Fruit fly (Drosophila melanogaster): ENCODE data around the gene CG14629.

The CG14629 gene

DNA sequence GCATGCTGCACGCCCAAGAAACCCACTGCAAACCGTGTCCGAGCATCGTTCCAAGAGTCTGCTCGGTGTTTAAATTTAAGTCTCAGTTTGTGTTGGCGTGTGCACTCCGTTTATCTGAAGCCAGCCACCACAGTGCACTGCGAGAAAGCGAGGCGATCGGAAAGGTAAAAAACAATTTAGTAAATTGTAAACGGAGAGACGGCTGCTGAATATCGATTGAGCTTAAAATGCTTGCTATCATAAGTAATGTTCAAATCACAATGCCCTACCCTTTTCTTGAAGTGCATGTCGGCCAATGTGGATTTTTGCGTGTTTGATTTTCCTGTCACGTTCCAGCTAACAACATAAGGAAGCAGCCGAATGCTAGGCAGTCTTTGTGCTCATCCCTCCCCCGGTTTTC is 31.8 kb downstream of the CG14629 start (continued):
- peak; percentile 33 for TF ChIP-seq CG12769 (tag; optimal IDR thresholded peaks at IDR 0.05)
- peak; percentile 16 for TF ChIP-seq Oli (tag; optimal IDR thresholded peaks at IDR 0.05)
- TF ChIP-seq disco-r (GFP tag; optimal IDR thresholded peaks at IDR 0.05): no peak
- no peak for TF ChIP-seq CG10267 (tag; optimal IDR thresholded peaks at IDR 0.05)
- TF ChIP-seq Chrac-16 (GFP tag; optimal IDR thresholded peaks at IDR 0.05): peak; percentile 20
- TF ChIP-seq CG1602 (GFP tag; optimal IDR thresholded peaks at IDR 0.05): no peak
- TF ChIP-seq sug (tag; optimal IDR thresholded peaks at IDR 0.05): no peak
- TF ChIP-seq CG31388 (GFP tag; optimal IDR thresholded peaks at IDR 0.05): no peak
- TF ChIP-seq HLHmδ (GFP tag; optimal IDR thresholded peaks at IDR 0.05): no peak
- TF ChIP-seq ara (GFP tag; IDR thresholded peaks at IDR 0.05): 0 out of 2 replicates have a peak, but pooled peaks have one; percentile 28
- TF ChIP-seq pita (GFP tag; optimal IDR thresholded peaks at IDR 0.05): no peak
- no peak for TF ChIP-seq CoRest (tag; optimal IDR thresholded peaks at IDR 0.05)
- peak; percentile 44 for TF ChIP-seq Sox102F (GFP tag; optimal IDR thresholded peaks at IDR 0.05)
- TF ChIP-seq Rx (GFP tag; IDR thresholded peaks at IDR 0.05): 0 out of 2 replicates have a peak, but pooled peaks have one; percentile 39
- no peak for TF ChIP-seq bigmax (GFP tag; optimal IDR thresholded peaks at IDR 0.05)
- TF ChIP-seq CG11560 (tag; IDR thresholded peaks at IDR 0.05): no peak
- no peak for TF ChIP-seq Kr (GFP tag; optimal IDR thresholded peaks at IDR 0.05)
- TF ChIP-seq CG18011 (GFP tag; optimal IDR thresholded peaks at IDR 0.05): no peak
- no peak for TF ChIP-seq CG15696 (tag; optimal IDR thresholded peaks at IDR 0.05)
- TF ChIP-seq CG6683 (GFP tag; optimal IDR thresholded peaks at IDR 0.05): no peak
- TF ChIP-seq Usf (GFP tag; optimal IDR thresholded peaks at IDR 0.05): no peak
- no peak for TF ChIP-seq CG9817 (tag; optimal IDR thresholded peaks at IDR 0.05)
- no peak for TF ChIP-seq bowl (GFP tag; IDR thresholded peaks at IDR 0.05)
- no peak for TF ChIP-seq tio (GFP tag; optimal IDR thresholded peaks at IDR 0.05)
- TF ChIP-seq sim (GFP tag; IDR thresholded peaks at IDR 0.05): no peak
- peak; percentile 29 for TF ChIP-seq CG2678 (tag; optimal IDR thresholded peaks at IDR 0.05)
- TF ChIP-seq CG6272 (GFP tag; IDR thresholded peaks at IDR 0.05): no peak
- no peak; the same call in 1 of the 2 replicates for TF ChIP-seq CG8765 (GFP tag; IDR thresholded peaks at IDR 0.05)
- TF ChIP-seq tgo (GFP tag; IDR thresholded peaks at IDR 0.05): peak; percentile 33; the same call in 1 of the 3 replicates
- no peak for TF ChIP-seq CG12942 (GFP tag; optimal IDR thresholded peaks at IDR 0.05)
- no peak for TF ChIP-seq CG8388 (GFP tag; optimal IDR thresholded peaks at IDR 0.05)
- no peak for TF ChIP-seq Spps (tag; optimal IDR thresholded peaks at IDR 0.05)
- TF ChIP-seq CG2889 (GFP tag; IDR thresholded peaks at IDR 0.05): no peak
- TF ChIP-seq Poxn (GFP tag; IDR thresholded peaks at IDR 0.05): no peak
- TF ChIP-seq Antp (GFP tag; optimal IDR thresholded peaks at IDR 0.05): peak; percentile 32
- TF ChIP-seq lov (optimal IDR thresholded peaks at IDR 0.05): no peak
- 0 out of 3 replicates have a peak, but pooled peaks have one; percentile 59 for TF ChIP-seq lov (GFP tag; IDR thresholded peaks at IDR 0.05)
- TF ChIP-seq CG17912 (GFP tag; optimal IDR thresholded peaks at IDR 0.05): no peak
- no peak for TF ChIP-seq corto (GFP tag; optimal IDR thresholded peaks at IDR 0.05)
- peak; percentile 44 to 59 for TF ChIP-seq bsh (GFP tag; optimal IDR thresholded peaks at IDR 0.05)
- TF ChIP-seq croc (GFP tag; conservative IDR thresholded peaks at IDR 0.05): peak; percentile 26; the same call in 1 of the 3 replicates
- 0 out of 3 replicates have a peak, but pooled peaks have one; percentile 53 for TF ChIP-seq ken (GFP tag; IDR thresholded peaks at IDR 0.05)
- no peak for TF ChIP-seq sna (GFP tag; IDR thresholded peaks at IDR 0.05; ENCODE audit: partially characterized antibody)
- no peak for TF ChIP-seq lola (GFP tag; optimal IDR thresholded peaks at IDR 0.05)
- no peak for TF ChIP-seq CG8478 (optimal IDR thresholded peaks at IDR 0.05)
- TF ChIP-seq CG6654 (GFP tag; optimal IDR thresholded peaks at IDR 0.05): no peak
- no peak for TF ChIP-seq scrt (GFP tag; optimal IDR thresholded peaks at IDR 0.05)
- TF ChIP-seq cwo (GFP tag; optimal IDR thresholded peaks at IDR 0.05): no peak
- no peak for TF ChIP-seq CG8290 (GFP tag; optimal IDR thresholded peaks at IDR 0.05)
- TF ChIP-seq CG8290 (tag; optimal IDR thresholded peaks at IDR 0.05): peak in 1 of 2 experiments; percentile 52
- TF ChIP-seq Trl (optimal IDR thresholded peaks at IDR 0.05): no peak
- TF ChIP-seq Trl (GFP tag; optimal IDR thresholded peaks at IDR 0.05): no peak

Measured in whole organism, embryonic.